Worm (Caenorhabditis elegans) whole organism, late embryonic: ENCODE data around the gene cutl-11.

Source experiments
- C38D4.7 ChIP-seq: fragments of 200-800 bp; sonication (Bioruptor generic); optimal IDR thresholded peaks from 2 replicates; lab custom pipeline; 2018; ENCODE audit warnings: mild to moderate bottlenecking, missing genetic modification characterization, moderate library complexity, missing compliant biosample characterization
- ceh-6 ChIP-seq: fragments of 200-800 bp; sonication (Bioruptor generic); optimal IDR thresholded peaks from 2 replicates; lab custom pipeline; 2018; ENCODE audit warnings: mild to moderate bottlenecking, missing genetic modification characterization, missing compliant biosample characterization
- fkh-10 ChIP-seq: fragments of 150-350 bp; optimal IDR thresholded peaks from 2 replicates; lab custom pipeline; 2014; ENCODE audit warnings: missing biosample characterization, missing genetic modification reagents, missing genetic modification characterization
- hlh-30 ChIP-seq: sonication (generic microtip); optimal IDR thresholded peaks from 2 replicates; lab custom pipeline; 2017; ENCODE audit warnings: antibody characterized with exemption, missing genetic modification characterization, missing compliant biosample characterization; ENCODE audit not compliant: insufficient read depth
- tbx-2 ChIP-seq: sonication (generic microtip); optimal IDR thresholded peaks from 2 replicates; lab custom pipeline; 2016; ENCODE audit warnings: missing genetic modification characterization, missing compliant biosample characterization

DNA sequence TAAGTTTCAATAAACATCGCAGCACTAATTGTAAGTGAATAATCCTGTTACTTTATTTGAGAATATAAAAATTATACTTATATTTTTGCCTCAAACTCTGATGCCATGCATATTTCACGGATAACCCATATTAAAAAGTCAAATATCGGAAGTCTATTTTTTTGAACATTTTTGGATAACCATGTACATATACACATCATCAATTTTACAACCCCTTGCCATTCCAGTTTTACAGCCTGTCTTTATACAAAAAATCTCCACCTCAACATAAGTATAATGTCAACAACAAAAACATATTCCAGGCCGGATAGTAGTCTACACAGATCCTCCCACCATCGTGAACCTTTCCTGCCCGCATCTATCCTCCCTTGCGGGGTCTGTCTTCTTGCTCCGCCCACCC lies 33.6 kb upstream of the cutl-11 start, which contains the start of gene hnd-1:
- TF ChIP-seq hlh-30 (tag; lab: Kevin White, UChicago) (no peak), ceh-6 (no peak), fkh-10 (GFP tag; lab: Kevin White, UChicago) (no peak), tbx-2 (tag; lab: Kevin White, UChicago) (no peak), C38D4.7 (no peak)
